Fruit fly (Drosophila melanogaster) whole organism, embryonic: Measurements from ENCODE around the gene LPCAT.

Source experiments
- ATbp ChIP-seq: fragments of 200-800 bp; sonication (Bioruptor generic); optimal IDR thresholded peaks from 2 replicates; lab custom pipeline; 2017; ENCODE audit warnings: missing biosample characterization, mild to moderate bottlenecking, missing genetic modification characterization, missing genetic modification reagents
- Adf1 ChIP-seq: fragments of 200-800 bp; sonication (Bioruptor generic); IDR thresholded peaks from 2 replicates; pipeline ENCODE4 v1.3.6; 2022; ENCODE audit warnings: missing biosample characterization, missing genetic modification characterization
- B-H1 ChIP-seq: fragments of 200-800 bp; sonication (Bioruptor generic); IDR thresholded peaks from 3 replicates; pipeline ENCODE4 v1.3.6; 2022; ENCODE audit warnings: missing biosample characterization, missing genetic modification characterization
- B-H2 ChIP-seq: fragments of 200-800 bp; sonication (Bioruptor generic); optimal IDR thresholded peaks from 2 replicates; lab custom pipeline; 2018; ENCODE audit warnings: missing biosample characterization, mild to moderate bottlenecking, missing genetic modification characterization
- CG10274 ChIP-seq: fragments of 200-800 bp; sonication (Bioruptor generic); optimal IDR thresholded peaks from 3 replicates; lab custom pipeline; 2017; ENCODE audit warnings: missing biosample characterization, mild to moderate bottlenecking, missing genetic modification characterization
- CG11093 ChIP-seq: fragments of 200-800 bp; sonication (Bioruptor generic); IDR thresholded peaks from 3 replicates; pipeline ENCODE4 v1.3.6; 2022; ENCODE audit warnings: missing biosample characterization, missing genetic modification characterization
- CG12659 ChIP-seq: fragments of 200-800 bp; sonication (Bioruptor generic); optimal IDR thresholded peaks from 3 replicates; lab custom pipeline; 2017; ENCODE audit warnings: mild to moderate bottlenecking, missing biosample characterization, missing genetic modification reagents, missing genetic modification characterization
- CG13775 ChIP-seq: fragments of 200-800 bp; sonication (Bioruptor generic); optimal IDR thresholded peaks from 3 replicates; lab custom pipeline; 2017; ENCODE audit warnings: missing biosample characterization, mild to moderate bottlenecking, missing genetic modification characterization
- CG15696 ChIP-seq: fragments of 200-800 bp; sonication (Bioruptor generic); optimal IDR thresholded peaks from 2 replicates; lab custom pipeline; 2019; ENCODE audit warnings: missing biosample characterization, mild to moderate bottlenecking, missing genetic modification characterization, moderate library complexity
- CG17612 ChIP-seq: fragments of 200-800 bp; sonication (Bioruptor generic); IDR thresholded peaks from 2 replicates; pipeline ENCODE4 v1.3.6; 2022; ENCODE audit warnings: missing biosample characterization, missing genetic modification characterization
- CG18262 ChIP-seq: fragments of 200-800 bp; optimal IDR thresholded peaks from 3 replicates; lab custom pipeline; 2019; ENCODE audit warnings: missing biosample characterization, mild to moderate bottlenecking, missing genetic modification characterization, moderate library complexity
- CG18764 ChIP-seq: fragments of 200-800 bp; sonication (Bioruptor generic); optimal IDR thresholded peaks from 3 replicates; lab custom pipeline; 2016; ENCODE audit warnings: missing biosample characterization, missing genetic modification characterization
- CG3407 ChIP-seq: fragments of 200-800 bp; sonication (Bioruptor generic); optimal IDR thresholded peaks from 2 replicates; lab custom pipeline; 2018; ENCODE audit warnings: missing biosample characterization, mild to moderate bottlenecking, missing genetic modification characterization
- CG3726 ChIP-seq: fragments of 200-800 bp; sonication (Bioruptor generic); IDR thresholded peaks from 3 replicates; pipeline ENCODE4, ENCODE4 v1.3.6; 2022; ENCODE audit warnings: missing biosample characterization, missing genetic modification characterization
- CG4730 ChIP-seq: fragments of 200-800 bp; sonication (Bioruptor generic); IDR thresholded peaks from 2 replicates; pipeline ENCODE4 v1.3.6; 2022; ENCODE audit warnings: missing biosample characterization, missing genetic modification characterization
- CG4854 ChIP-seq: fragments of 200-800 bp; sonication (Bioruptor generic); optimal IDR thresholded peaks from 2 replicates; lab custom pipeline; 2016; ENCODE audit warnings: missing biosample characterization, missing genetic modification characterization, inconsistent platforms
- CG7556 ChIP-seq: fragments of 200-800 bp; sonication (Bioruptor generic); optimal IDR thresholded peaks from 2 replicates; lab custom pipeline; 2017; ENCODE audit warnings: missing biosample characterization, mild to moderate bottlenecking, missing genetic modification characterization
- CG8359 ChIP-seq: fragments of 200-800 bp; sonication (Bioruptor generic); optimal IDR thresholded peaks from 2 replicates; lab custom pipeline; 2017; ENCODE audit warnings: missing biosample characterization, mild to moderate bottlenecking, missing genetic modification characterization, borderline replicate concordance
- CG9817 ChIP-seq: fragments of 200-800 bp; sonication (Bioruptor generic); optimal IDR thresholded peaks from 2 replicates; lab custom pipeline; 2018; ENCODE audit warnings: missing biosample characterization, mild to moderate bottlenecking, missing genetic modification characterization, moderate library complexity
- Dbx ChIP-seq: fragments of 200-800 bp; sonication (Bioruptor generic); IDR thresholded peaks from 3 replicates; pipeline ENCODE4 v1.3.6; 2022; ENCODE audit warnings: missing biosample characterization, missing genetic modification characterization
- HHEX ChIP-seq: fragments of 200-800 bp; sonication (Bioruptor generic); optimal IDR thresholded peaks from 3 replicates; lab custom pipeline; 2017; ENCODE audit warnings: missing biosample characterization, mild to moderate bottlenecking, missing genetic modification characterization, missing genetic modification reagents
- Hr39 ChIP-seq: fragments of >200 bp; optimal IDR thresholded peaks from 2 replicates; lab custom pipeline; 2017
- Lpt ChIP-seq: fragments of >200 bp; optimal IDR thresholded peaks from 2 replicates; lab custom pipeline; 2018; ENCODE audit warnings: missing biosample characterization, missing genetic modification characterization
- MBD-R2 ChIP-seq: fragments of 200-800 bp; sonication (Bioruptor generic); IDR thresholded peaks from 2 replicates; pipeline ENCODE4 v1.3.6; 2022; ENCODE audit warnings: missing biosample characterization, missing genetic modification characterization
- Mes4 ChIP-seq: fragments of 200-800 bp; sonication (Bioruptor generic); optimal IDR thresholded peaks from 2 replicates; lab custom pipeline; 2016; ENCODE audit warnings: missing biosample characterization, missing genetic modification characterization
- Pdp1 ChIP-seq, 2 experiments: fragments of 200-800 bp; sonication (Bioruptor generic); optimal IDR thresholded peaks; 3 replicates each; lab custom pipeline; 2016; ENCODE audit warnings: missing biosample characterization in 2 of 2, missing genetic modification characterization in 2 of 2, mild to moderate bottlenecking in 1 of 2, moderate library complexity in 1 of 2
- Ptx1 ChIP-seq: fragments of 200-800 bp; sonication (Bioruptor generic); IDR thresholded peaks from 2 replicates; pipeline ENCODE4 v1.3.6; 2022; ENCODE audit warnings: missing biosample characterization, missing genetic modification characterization
- Sox102F ChIP-seq: fragments of 200-800 bp; sonication (Bioruptor generic); optimal IDR thresholded peaks from 2 replicates; lab custom pipeline; 2018; ENCODE audit warnings: missing biosample characterization, mild to moderate bottlenecking, missing genetic modification characterization, moderate library complexity
- Spps ChIP-seq: fragments of 200-800 bp; sonication (Bioruptor generic); optimal IDR thresholded peaks from 2 replicates; lab custom pipeline; 2018; ENCODE audit warnings: missing biosample characterization, mild to moderate bottlenecking, missing genetic modification characterization
- Sry-β ChIP-seq: fragments of 200-800 bp; sonication (Bioruptor generic); optimal IDR thresholded peaks from 2 replicates; lab custom pipeline; 2018; ENCODE audit warnings: missing biosample characterization, mild to moderate bottlenecking, missing genetic modification characterization, moderate library complexity
- amos ChIP-seq: fragments of 200-800 bp; sonication (Bioruptor generic); IDR thresholded peaks from 2 replicates; pipeline ENCODE4 v1.3.6; 2022; ENCODE audit warnings: missing biosample characterization, missing genetic modification characterization; ENCODE audit not compliant: partially characterized antibody
- ap ChIP-seq: fragments of 200-800 bp; sonication (Bioruptor generic); IDR thresholded peaks from 2 replicates; pipeline ENCODE4 v1.3.6; 2022; ENCODE audit warnings: missing biosample characterization, missing genetic modification characterization
- cg ChIP-seq: fragments of 200-800 bp; sonication (Bioruptor generic); optimal IDR thresholded peaks from 3 replicates; lab custom pipeline; 2019; ENCODE audit warnings: missing biosample characterization, mild to moderate bottlenecking, missing genetic modification characterization, moderate library complexity
- chinmo ChIP-seq: fragments of 200-800 bp; sonication (Bioruptor generic); IDR thresholded peaks from 4 replicates; pipeline ENCODE4 v1.3.6; 2022; ENCODE audit warnings: missing biosample characterization, missing genetic modification characterization; ENCODE audit not compliant: partially characterized antibody
- crol ChIP-seq: fragments of 200-800 bp; sonication (Bioruptor generic); IDR thresholded peaks from 2 replicates; pipeline ENCODE4 v1.3.6; 2022; ENCODE audit warnings: missing biosample characterization, missing genetic modification characterization
- da ChIP-seq: fragments of 200-800 bp; sonication (Bioruptor generic); optimal IDR thresholded peaks from 2 replicates; lab custom pipeline; 2016; ENCODE audit warnings: missing biosample characterization, missing genetic modification characterization
- disco-r ChIP-seq: fragments of 200-800 bp; sonication (Bioruptor generic); optimal IDR thresholded peaks from 2 replicates; lab custom pipeline; 2016; ENCODE audit warnings: missing biosample characterization, missing genetic modification characterization
- dmrt99B ChIP-seq: fragments of 200-800 bp; sonication (Bioruptor generic); optimal IDR thresholded peaks from 2 replicates; lab custom pipeline; 2018; ENCODE audit warnings: missing biosample characterization, mild to moderate bottlenecking, missing genetic modification characterization, moderate library complexity
- esg ChIP-seq: fragments of 200-800 bp; sonication (Bioruptor generic); conservative IDR thresholded peaks from 2 replicates; pipeline ENCODE4 v1.3.6; 2022; ENCODE audit warnings: missing biosample characterization, missing genetic modification characterization
- eve ChIP-seq, 2 experiments: fragments of >200 bp; optimal IDR thresholded peaks; 2 replicates each; lab custom pipeline; 2017; ENCODE audit warnings: missing biosample characterization in 2 of 2, missing genetic modification characterization in 2 of 2
- ewg ChIP-seq: fragments of 200-800 bp; sonication (Bioruptor generic); optimal IDR thresholded peaks from 3 replicates; lab custom pipeline; 2017; ENCODE audit warnings: mild to moderate bottlenecking, missing biosample characterization, missing genetic modification reagents, missing genetic modification characterization
- fd3F ChIP-seq: fragments of 200-800 bp; sonication (Bioruptor generic); optimal IDR thresholded peaks from 2 replicates; lab custom pipeline; 2018; ENCODE audit warnings: missing biosample characterization, mild to moderate bottlenecking, missing genetic modification characterization, moderate library complexity
- gfzf ChIP-seq: fragments of 200-800 bp; sonication (Bioruptor generic); optimal IDR thresholded peaks from 2 replicates; lab custom pipeline; 2016; ENCODE audit warnings: missing biosample characterization, mild to moderate bottlenecking, missing genetic modification characterization, moderate library complexity
- gsb ChIP-seq: fragments of 200-800 bp; sonication (Bioruptor generic); IDR thresholded peaks from 2 replicates; pipeline ENCODE4 v1.3.6; 2022; ENCODE audit warnings: missing biosample characterization, missing genetic modification characterization
- gsb-n ChIP-seq: fragments of 200-800 bp; sonication (Bioruptor generic); optimal IDR thresholded peaks from 3 replicates; lab custom pipeline; 2018; ENCODE audit warnings: missing biosample characterization, mild to moderate bottlenecking, missing genetic modification characterization
- ken ChIP-seq: fragments of 200-800 bp; sonication (Bioruptor generic); IDR thresholded peaks from 3 replicates; pipeline ENCODE4 v1.3.6; 2022; ENCODE audit warnings: missing biosample characterization, missing genetic modification characterization
- sisA ChIP-seq: fragments of 200-800 bp; sonication (Bioruptor generic); IDR thresholded peaks from 2 replicates; pipeline ENCODE4 v1.3.6; 2022; ENCODE audit warnings: missing biosample characterization, missing genetic modification characterization
- so ChIP-seq: fragments of 200-800 bp; sonication (Bioruptor generic); IDR thresholded peaks from 3 replicates; pipeline ENCODE4 v1.3.6; 2022; ENCODE audit warnings: missing biosample characterization, missing genetic modification characterization
- tll ChIP-seq, 2 experiments: fragments of 200-800 bp in 1 of 2; fragments of >200 bp in 1 of 2; sonication (Bioruptor generic) in 1 of 2; optimal IDR thresholded peaks; 2 replicates each; lab custom pipeline; 2017 to 2019; ENCODE audit warnings: missing biosample characterization in 2 of 2, missing genetic modification characterization in 2 of 2, mild to moderate bottlenecking in 1 of 2, moderate library complexity in 1 of 2
- tup ChIP-seq: fragments of 200-800 bp; sonication (Bioruptor generic); optimal IDR thresholded peaks from 2 replicates; lab custom pipeline; 2016; ENCODE audit warnings: missing biosample characterization, mild to moderate bottlenecking, missing genetic modification characterization, moderate library complexity
- unc-4 ChIP-seq: fragments of 200-800 bp; sonication (Bioruptor generic); IDR thresholded peaks from 2 replicates; pipeline ENCODE4 v1.3.6; 2022; ENCODE audit warnings: missing biosample characterization, missing genetic modification characterization; ENCODE audit not compliant: partially characterized antibody
- usp ChIP-seq: fragments of >200 bp; optimal IDR thresholded peaks from 2 replicates; lab custom pipeline; 2017; ENCODE audit warnings: missing biosample characterization, missing genetic modification characterization

LPCAT gene

DNA sequence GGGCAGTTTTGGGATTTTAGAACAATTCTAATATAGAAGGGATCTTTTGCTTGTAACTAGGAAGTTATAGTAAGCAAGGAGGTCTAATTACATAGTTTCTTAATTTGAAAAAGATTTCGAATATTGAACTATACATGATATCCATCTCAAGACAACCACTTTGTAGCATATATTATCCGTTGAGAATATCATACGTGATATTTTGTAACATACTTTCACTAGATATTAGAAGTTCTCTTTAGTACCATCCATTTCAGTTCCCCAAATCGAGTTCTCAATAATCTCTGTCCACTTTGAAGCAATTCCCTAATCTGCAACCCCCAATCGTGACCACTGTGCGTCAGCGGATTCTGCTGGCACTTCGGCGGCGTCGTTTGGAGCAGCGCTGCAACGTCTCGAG, 35.7 kb upstream of the LPCAT start (continued):
- TF ChIP-seq B-H2 (no peak), disco-r (GFP tag; lab: Kevin White, UChicago) (no peak), CG13775 (no peak), Pdp1 (GFP tag; optimal IDR thresholded peaks at IDR 0.05; lab: Kevin White, UChicago) (peak in 1 of 2 experiments; percentile 16), eve (GFP tag; optimal IDR thresholded peaks at IDR 0.05; lab: Kevin White, UChicago) (no peak), CG9817 (tag; lab: Kevin White, UChicago) (no peak), chinmo (GFP tag; lab: Robert Waterston, UW) (no peak), amos (no peak), gsb (GFP tag; lab: Robert Waterston, UW) (no peak), CG4730 (GFP tag; lab: Robert Waterston, UW) (no peak), Hr39 (lab: Kevin White, UChicago) (no peak), esg (GFP tag; lab: Robert Waterston, UW) (no peak), Mes4 (GFP tag; lab: Kevin White, UChicago) (no peak), CG3726 (GFP tag; lab: Robert Waterston, UW) (no peak), Lpt (GFP tag; lab: Kevin White, UChicago) (no peak), CG12659 (peak; percentile 13), CG18262 (tag; lab: Kevin White, UChicago) (peak; percentile 67), ken (GFP tag; lab: Robert Waterston, UW) (no peak), gsb-n (tag; lab: Kevin White, UChicago) (no peak), Sox102F (GFP tag; lab: Kevin White, UChicago) (no peak), MBD-R2 (GFP tag; lab: Robert Waterston, UW) (no peak), usp (no peak), CG7556 (GFP tag; lab: Kevin White, UChicago) (peak; percentile 60), unc-4 (GFP tag; lab: Robert Waterston, UW) (no peak), ap (GFP tag; lab: Robert Waterston, UW) (no peak), Ptx1 (GFP tag; lab: Robert Waterston, UW) (no peak), Dbx (no peak), CG10274 (GFP tag; lab: Kevin White, UChicago) (no peak), CG3407 (peak; percentile 11), CG8359 (no peak), cg (GFP tag; lab: Kevin White, UChicago) (no peak), CG11093 (no peak), ewg (GFP tag; lab: Kevin White, UChicago) (peak; percentile 6), HHEX (GFP tag; lab: Kevin White, UChicago) (no peak), Adf1 (GFP tag; lab: Robert Waterston, UW) (peak; percentile 37; the same call in 1 of the 2 replicates), CG15696 (tag; lab: Kevin White, UChicago) (no peak), ATbp (peak; percentile 37), gfzf (no peak), da (GFP tag; lab: Kevin White, UChicago) (no peak), Spps (tag; lab: Kevin White, UChicago) (no peak), CG17612 (no peak), fd3F (GFP tag; lab: Kevin White, UChicago) (no peak), crol (GFP tag; lab: Robert Waterston, UW) (no peak), Sry-β (no peak), CG4854 (GFP tag; lab: Kevin White, UChicago) (no peak), tll (GFP tag; optimal IDR thresholded peaks at IDR 0.05; lab: Kevin White, UChicago) (no peak), dmrt99B (tag; lab: Kevin White, UChicago) (peak; percentile 54), tup (GFP tag; lab: Kevin White, UChicago) (no peak), B-H1 (GFP tag; lab: Robert Waterston, UW) (no peak), so (GFP tag; lab: Robert Waterston, UW) (no peak), CG18764 (GFP tag; lab: Kevin White, UChicago) (no peak), sisA (GFP tag; lab: Robert Waterston, UW) (no peak)
